Worm (Caenorhabditis elegans) whole organism, L1 larva: ENCODE data around the gene atat-2.

Source experiments
- Y116A8C.19 ChIP-seq: sonication (generic microtip); optimal IDR thresholded peaks from 2 replicates; lab custom pipeline; 2016; ENCODE audit warnings: missing compliant biosample characterization, missing genetic modification characterization, borderline replicate concordance
- blmp-1 ChIP-seq: fragments of 150-350 bp; optimal IDR thresholded peaks from 2 replicates; lab custom pipeline; 2014; ENCODE audit warnings: missing biosample characterization, missing genetic modification characterization
- ceh-82 ChIP-seq, 3 experiments: fragments of 150-350 bp in 1 of 3; sonication (generic microtip) in 2 of 3; optimal IDR thresholded peaks; 2 replicates each; lab custom pipeline; 2014 to 2017; ENCODE audit warnings: missing biosample characterization in 3 of 3, missing genetic modification characterization in 3 of 3
- ceh-90 ChIP-seq: sonication (generic microtip); optimal IDR thresholded peaks from 2 replicates; lab custom pipeline; 2016; ENCODE audit warnings: missing genetic modification characterization, missing compliant biosample characterization
- efl-1 ChIP-seq, 4 experiments: fragments of 150-350 bp; optimal IDR thresholded peaks in 3 of 4; peaks in 1 of 4; 1 replicate in 1 of 4; 2 replicates in 3 of 4; lab custom pipeline; 2014; ENCODE audit warnings: missing biosample characterization in 2 of 4, missing genetic modification characterization in 2 of 4, missing genetic modification reagents in 2 of 4
- elt-3 ChIP-seq, 6 experiments: fragments of 150-350 bp in 1 of 6; sonication (generic microtip); optimal IDR thresholded peaks; 2 replicates each; lab custom pipeline; 2017 to 2018; ENCODE audit warnings: missing biosample characterization in 6 of 6, missing genetic modification characterization in 6 of 6, inconsistent platforms in 1 of 6
- fkh-10 ChIP-seq: sonication (generic microtip); optimal IDR thresholded peaks from 2 replicates; lab custom pipeline; 2017; ENCODE audit warnings: missing biosample characterization, missing genetic modification reagents, missing genetic modification characterization
- hlh-4 ChIP-seq: sonication (generic microtip); optimal IDR thresholded peaks from 2 replicates; lab custom pipeline; 2016; ENCODE audit warnings: mild to moderate bottlenecking, missing genetic modification characterization, missing compliant biosample characterization
- jun-1 ChIP-seq: fragments of 150-350 bp; optimal IDR thresholded peaks from 2 replicates; lab custom pipeline; 2014; ENCODE audit warnings: missing biosample characterization, missing genetic modification reagents, missing genetic modification characterization
- lin-14 ChIP-seq: fragments of 200-800 bp; sonication (Bioruptor generic); optimal IDR thresholded peaks from 2 replicates; lab custom pipeline; 2018; ENCODE audit warnings: mild to moderate bottlenecking, missing genetic modification characterization, moderate library complexity, missing compliant biosample characterization
- lin-35 ChIP-seq, 2 experiments: fragments of 150-350 bp; optimal IDR thresholded peaks; 2 replicates each; lab custom pipeline; 2014; ENCODE audit warnings: missing biosample characterization in 2 of 2, missing genetic modification characterization in 2 of 2, missing genetic modification reagents in 2 of 2
- lsy-2 ChIP-seq, 2 experiments: fragments of 150-350 bp; optimal IDR thresholded peaks; 2 replicates each; lab custom pipeline; 2014; ENCODE audit warnings: missing biosample characterization in 2 of 2, missing genetic modification characterization in 2 of 2
- mep-1 ChIP-seq: fragments of 150-350 bp; optimal IDR thresholded peaks from 2 replicates; lab custom pipeline; 2014; ENCODE audit warnings: missing biosample characterization, missing genetic modification characterization
- nhr-11 ChIP-seq: fragments of 150-350 bp; optimal IDR thresholded peaks from 2 replicates; lab custom pipeline; 2014; ENCODE audit warnings: missing biosample characterization, missing genetic modification characterization
- nhr-20 ChIP-seq: sonication (generic microtip); optimal IDR thresholded peaks from 2 replicates; lab custom pipeline; 2016; ENCODE audit warnings: mild to moderate bottlenecking, missing genetic modification characterization, missing compliant biosample characterization
- nhr-28 ChIP-seq: fragments of 150-350 bp; optimal IDR thresholded peaks from 2 replicates; lab custom pipeline; 2014; ENCODE audit warnings: missing biosample characterization, missing genetic modification characterization
- nhr-71 ChIP-seq: sonication (generic microtip); optimal IDR thresholded peaks from 2 replicates; lab custom pipeline; 2016; ENCODE audit warnings: mild to moderate bottlenecking, missing genetic modification characterization, moderate library complexity, missing compliant biosample characterization
- pag-3 ChIP-seq: sonication (generic microtip); optimal IDR thresholded peaks from 2 replicates; lab custom pipeline; 2017; ENCODE audit warnings: missing genetic modification characterization, mild to moderate bottlenecking, missing compliant biosample characterization, antibody characterized with exemption, borderline replicate concordance; ENCODE audit not compliant: insufficient read depth
- snpc-4 ChIP-seq: fragments of 150-350 bp; optimal IDR thresholded peaks from 2 replicates; lab custom pipeline; 2014; ENCODE audit warnings: missing biosample characterization, missing genetic modification characterization
- snu-23 ChIP-seq: sonication (generic microtip); optimal IDR thresholded peaks from 2 replicates; lab custom pipeline; 2016; ENCODE audit warnings: missing genetic modification characterization, missing compliant biosample characterization
- swsn-7 ChIP-seq: sonication (generic microtip); optimal IDR thresholded peaks from 2 replicates; lab custom pipeline; 2016; ENCODE audit warnings: missing genetic modification characterization, missing compliant biosample characterization
- tbx-2 ChIP-seq: sonication (generic microtip); optimal IDR thresholded peaks from 2 replicates; lab custom pipeline; 2016; ENCODE audit warnings: missing genetic modification characterization, missing compliant biosample characterization
- unc-86 ChIP-seq: sonication (generic microtip); optimal IDR thresholded peaks from 2 replicates; lab custom pipeline; 2016; ENCODE audit warnings: missing genetic modification characterization, missing compliant biosample characterization
- zag-1 ChIP-seq: fragments of 150-350 bp; optimal IDR thresholded peaks from 2 replicates; lab custom pipeline; 2014; ENCODE audit warnings: missing biosample characterization, missing genetic modification characterization
- ztf-11 ChIP-seq, 2 experiments: sonication (generic microtip); optimal IDR thresholded peaks; 2 replicates each; lab custom pipeline; 2016 to 2017; ENCODE audit warnings: missing genetic modification characterization in 2 of 2, missing biosample characterization in 1 of 2, missing compliant biosample characterization in 1 of 2

The atat-2 gene

ce11 chrX:5890080-5890479, 41.2 kb downstream of the atat-2 start, which contains the start of gene F49E10.2:
Gene F49E10.2 (plus strand): TSS chrX:5890380.
- TF ChIP-seq unc-86 (tag; lab: Kevin White, UChicago) = no peak
- no peak for TF ChIP-seq blmp-1 (tag; lab: Kevin White, UChicago)
- TF ChIP-seq lin-35 (GFP tag; optimal IDR thresholded peaks at IDR 0.05; lab: Kevin White, UChicago) = no peak
- TF ChIP-seq swsn-7 (tag; lab: Kevin White, UChicago) = no peak
- no peak for TF ChIP-seq mep-1
- TF ChIP-seq Y116A8C.19 = no peak
- TF ChIP-seq lsy-2 (tag; optimal IDR thresholded peaks at IDR 0.05; lab: Kevin White, UChicago) = no peak
- no peak for TF ChIP-seq pag-3
- TF ChIP-seq lin-14 = no peak
- no peak for TF ChIP-seq zag-1 (tag; lab: Kevin White, UChicago)
- TF ChIP-seq tbx-2 (tag; lab: Kevin White, UChicago) = no peak
- TF ChIP-seq nhr-20 = no peak
- no peak for TF ChIP-seq elt-3 (tag; optimal IDR thresholded peaks at IDR 0.05; lab: Kevin White, UChicago)
- no peak for TF ChIP-seq nhr-28 (tag; lab: Kevin White, UChicago)
- TF ChIP-seq nhr-11 (tag; lab: Kevin White, UChicago) = no peak
- TF ChIP-seq jun-1 (tag; lab: Kevin White, UChicago) = no peak
- no peak for TF ChIP-seq snpc-4 (tag; lab: Kevin White, UChicago)

DNA sequence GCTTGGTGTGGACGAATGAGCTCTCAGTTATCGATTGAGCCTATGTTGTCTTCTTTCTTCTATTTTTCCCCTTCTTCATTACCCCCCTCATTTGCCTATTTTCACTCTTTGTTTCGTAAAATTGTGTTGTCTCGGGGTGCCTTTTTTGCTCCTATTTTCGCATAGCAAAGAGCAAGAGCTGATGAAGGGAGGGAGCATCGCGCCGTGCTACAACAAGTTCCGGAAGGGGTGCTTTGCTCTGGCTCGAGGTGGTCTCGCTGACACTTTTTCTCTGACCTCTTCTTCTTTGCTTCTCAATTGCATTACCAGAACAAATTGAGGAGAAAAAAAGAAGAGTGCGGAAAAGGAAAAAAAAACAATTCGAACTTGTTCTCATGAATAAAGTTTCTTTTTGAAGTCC, 47.1 kb downstream of the atat-2 start:
- TF ChIP-seq lin-35 (GFP tag; optimal IDR thresholded peaks at IDR 0.05; lab: Kevin White, UChicago) (no peak), lin-14 (peak; percentile 72), tbx-2 (tag; lab: Kevin White, UChicago) (peak; percentile 51), unc-86 (tag; lab: Kevin White, UChicago) (peak; percentile 32), fkh-10 (GFP tag; lab: Kevin White, UChicago) (peak; percentile 95), ceh-90 (tag; lab: Kevin White, UChicago) (no peak), nhr-11 (tag; lab: Kevin White, UChicago) (no peak), nhr-71 (tag; lab: Kevin White, UChicago) (peak; percentile 14)

DNA sequence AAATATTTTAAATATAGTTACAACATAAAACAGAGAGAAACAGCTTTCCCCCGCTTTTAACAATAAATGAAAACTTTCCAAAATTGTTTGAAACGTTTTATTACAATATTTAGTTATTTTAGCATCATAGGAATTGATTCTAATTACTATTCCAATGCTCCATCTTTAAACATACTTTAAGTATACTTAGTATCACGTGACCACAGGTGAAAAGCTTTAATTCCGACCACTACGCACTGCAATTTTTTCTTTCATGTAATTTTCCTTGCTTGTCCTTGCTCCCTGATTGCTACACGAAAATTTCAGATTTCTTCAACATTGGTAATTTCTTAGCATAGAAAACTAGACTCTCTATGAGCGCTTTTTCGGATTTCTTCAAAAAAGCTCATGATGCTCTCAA, 48.1 kb downstream of the atat-2 start, which contains the start of gene tbc-16:
TSS of gene tbc-16 (plus strand) at position 301 of the 400 bp plus-strand sequence.
- no peak for TF ChIP-seq hlh-4 (tag; lab: Kevin White, UChicago)
- no peak for TF ChIP-seq ceh-82 (tag; optimal IDR thresholded peaks at IDR 0.05; lab: Kevin White, UChicago)
- no peak for TF ChIP-seq ztf-11 (tag; optimal IDR thresholded peaks at IDR 0.05; lab: Kevin White, UChicago)
- TF ChIP-seq, all 84 proteins: peak for 0

ce11 chrX:5901499-5901898, 52.6 kb downstream of the atat-2 start:
- TF ChIP-seq snu-23 (no peak), efl-1 (optimal IDR thresholded peaks at IDR 0.05; lab: Kevin White, UChicago) (no peak), efl-1 (GFP tag; optimal IDR thresholded peaks at IDR 0.05 in 1 of 2; lab: Kevin White, UChicago) (peak in 1 of 2 experiments; percentile 83)
